Worm (Caenorhabditis elegans) whole organism, L2 larva: ENCODE data around the gene C25E10.13.

ENCODE experiments used
- R02D3.7 ChIP-seq: fragments of 150-350 bp; optimal IDR thresholded peaks from 2 replicates; lab custom pipeline; 2014; ENCODE audit warnings: missing biosample characterization, missing genetic modification characterization
- ama-1 ChIP-seq: fragments of 150-350 bp; optimal IDR thresholded peaks from 2 replicates; lab custom pipeline; 2018; ENCODE audit warnings: inconsistent platforms
- crh-2 ChIP-seq: sonication (generic microtip); optimal IDR thresholded peaks from 2 replicates; lab custom pipeline; 2017; ENCODE audit warnings: missing biosample characterization, missing genetic modification characterization
- elt-1 ChIP-seq: fragments of 150-350 bp; optimal IDR thresholded peaks from 2 replicates; lab custom pipeline; 2014; ENCODE audit warnings: missing biosample characterization, missing genetic modification characterization
- elt-3 ChIP-seq: sonication (generic microtip); optimal IDR thresholded peaks from 2 replicates; lab custom pipeline; 2017; ENCODE audit warnings: missing biosample characterization, missing genetic modification characterization
- nhr-11 ChIP-seq: fragments of 150-350 bp; optimal IDR thresholded peaks from 2 replicates; lab custom pipeline; 2014; ENCODE audit warnings: missing biosample characterization, missing genetic modification characterization
- nhr-12 ChIP-seq: fragments of 150-350 bp; optimal IDR thresholded peaks from 2 replicates; lab custom pipeline; 2014; ENCODE audit warnings: missing biosample characterization, missing genetic modification characterization
- nhr-237 ChIP-seq: fragments of 150-350 bp; optimal IDR thresholded peaks from 2 replicates; lab custom pipeline; 2014; ENCODE audit warnings: missing biosample characterization, missing genetic modification characterization
- nhr-6 ChIP-seq: fragments of 150-350 bp; optimal IDR thresholded peaks from 2 replicates; lab custom pipeline; 2014; ENCODE audit warnings: missing biosample characterization, missing genetic modification characterization
- peb-1 ChIP-seq: fragments of 150-350 bp; optimal IDR thresholded peaks from 2 replicates; lab custom pipeline; 2014; ENCODE audit warnings: missing biosample characterization, missing genetic modification characterization
- sem-4 ChIP-seq: fragments of 150-350 bp; optimal IDR thresholded peaks from 2 replicates; lab custom pipeline; 2014; ENCODE audit warnings: missing biosample characterization, missing genetic modification reagents, missing genetic modification characterization
- skn-1 ChIP-seq: sonication (generic microtip); optimal IDR thresholded peaks from 2 replicates; lab custom pipeline; 2017; ENCODE audit warnings: missing biosample characterization, missing genetic modification characterization
- unc-55 ChIP-seq: fragments of 150-350 bp; sonication (generic microtip); optimal IDR thresholded peaks from 3 replicates; lab custom pipeline; 2014; ENCODE audit warnings: missing biosample characterization, missing genetic modification reagents, missing genetic modification characterization
- ztf-1 ChIP-seq: fragments of 200-800 bp; sonication (Bioruptor generic); conservative IDR thresholded peaks from 2 replicates; pipeline ENCODE4 v1.3.6; 2022; ENCODE audit warnings: missing genetic modification characterization, missing compliant biosample characterization

ce11 chrV:9065915-9066314 lies 6.4 kb downstream of the C25E10.13 start:
- TF ChIP-seq ama-1 (lab: Kevin White, UChicago) = no peak
- TF ChIP-seq unc-55 (GFP tag; lab: Kevin White, UChicago) = no peak
- no peak for TF ChIP-seq ztf-1 (GFP tag; lab: Robert Waterston, UW)
- no peak for TF ChIP-seq nhr-6 (tag; lab: Kevin White, UChicago)
- TF ChIP-seq nhr-11 (tag; lab: Kevin White, UChicago) = no peak
- TF ChIP-seq R02D3.7 (tag; lab: Kevin White, UChicago) = no peak
- no peak for TF ChIP-seq nhr-12 (tag; lab: Kevin White, UChicago)
- no peak for TF ChIP-seq crh-2 (tag; lab: Kevin White, UChicago)
- no peak for TF ChIP-seq skn-1 (tag; lab: Kevin White, UChicago)
- no peak for TF ChIP-seq elt-3 (tag; lab: Kevin White, UChicago)
- TF ChIP-seq elt-1 (tag; lab: Kevin White, UChicago) = no peak
- no peak for TF ChIP-seq peb-1 (tag; lab: Kevin White, UChicago)
- TF ChIP-seq nhr-237 (tag; lab: Kevin White, UChicago) = no peak
- TF ChIP-seq sem-4 (tag; lab: Kevin White, UChicago) = no peak
